Worm (Caenorhabditis elegans) whole organism, L3 larva: ENCODE data around the gene K12D12.4.

ENCODE experiments used
- aly-2 ChIP-seq: fragments of 150-350 bp; optimal IDR thresholded peaks from 2 replicates; lab custom pipeline; 2014; ENCODE audit warnings: missing biosample characterization, missing genetic modification characterization
- ama-1 ChIP-seq: fragments of 150-350 bp; optimal IDR thresholded peaks from 2 replicates; lab custom pipeline; 2018
- ceh-28 ChIP-seq: fragments of 150-350 bp; optimal IDR thresholded peaks from 2 replicates; lab custom pipeline; 2014; ENCODE audit warnings: missing biosample characterization, missing genetic modification reagents, missing genetic modification characterization
- ceh-82 ChIP-seq: fragments of 150-350 bp; optimal IDR thresholded peaks from 2 replicates; lab custom pipeline; 2014; ENCODE audit warnings: missing biosample characterization, missing genetic modification characterization
- egl-5 ChIP-seq: fragments of 150-350 bp; optimal IDR thresholded peaks from 2 replicates; lab custom pipeline; 2017; ENCODE audit warnings: missing biosample characterization, missing genetic modification reagents, missing genetic modification characterization, inconsistent platforms
- elt-2 ChIP-seq: sonication (generic microtip); optimal IDR thresholded peaks from 2 replicates; lab custom pipeline; 2016; ENCODE audit warnings: missing genetic modification reagents, mild to moderate bottlenecking, missing genetic modification characterization, missing compliant biosample characterization
- elt-3 ChIP-seq, 3 experiments: fragments of 150-350 bp in 1 of 3; sonication (generic microtip) in 2 of 3; optimal IDR thresholded peaks; 2 replicates in 2 of 3; 4 replicates in 1 of 3; lab custom pipeline; 2014 to 2017; ENCODE audit warnings: missing biosample characterization in 3 of 3, missing genetic modification characterization in 3 of 3
- eor-1 ChIP-seq, 2 experiments: fragments of 150-350 bp; optimal IDR thresholded peaks; 2 replicates each; lab custom pipeline; 2014 to 2018; ENCODE audit warnings: missing biosample characterization in 2 of 2, missing genetic modification characterization in 2 of 2
- fkh-10 ChIP-seq: sonication (generic microtip); optimal IDR thresholded peaks from 2 replicates; lab custom pipeline; 2017; ENCODE audit warnings: missing biosample characterization, missing genetic modification reagents, missing genetic modification characterization
- fos-1 ChIP-seq: fragments of 150-350 bp; optimal IDR thresholded peaks from 2 replicates; lab custom pipeline; 2014; ENCODE audit warnings: missing biosample characterization, missing genetic modification characterization
- jun-1 ChIP-seq: fragments of 150-350 bp; optimal IDR thresholded peaks from 2 replicates; lab custom pipeline; 2014; ENCODE audit warnings: missing biosample characterization, missing genetic modification reagents, missing genetic modification characterization
- lin-15B ChIP-seq: fragments of 150-350 bp; optimal IDR thresholded peaks from 2 replicates; lab custom pipeline; 2014; ENCODE audit warnings: missing biosample characterization, missing genetic modification characterization
- lin-39 ChIP-seq: fragments of 150-350 bp; optimal IDR thresholded peaks from 2 replicates; lab custom pipeline; 2018; ENCODE audit warnings: missing biosample characterization, missing genetic modification reagents, missing genetic modification characterization
- mdl-1 ChIP-seq: fragments of 150-350 bp; optimal IDR thresholded peaks from 2 replicates; lab custom pipeline; 2014; ENCODE audit warnings: missing biosample characterization, missing genetic modification characterization
- mml-1 ChIP-seq: fragments of 150-350 bp; sonication (generic microtip); optimal IDR thresholded peaks from 3 replicates; lab custom pipeline; 2014; ENCODE audit warnings: missing biosample characterization, missing genetic modification characterization
- nfya-1 ChIP-seq: sonication (generic microtip); optimal IDR thresholded peaks from 2 replicates; lab custom pipeline; 2017; ENCODE audit warnings: missing genetic modification characterization, mild to moderate bottlenecking, missing compliant biosample characterization, antibody characterized with exemption, moderate library complexity; ENCODE audit not compliant: insufficient read depth
- nhr-11 ChIP-seq: fragments of 150-350 bp; optimal IDR thresholded peaks from 2 replicates; lab custom pipeline; 2014; ENCODE audit warnings: missing biosample characterization, missing genetic modification characterization
- nhr-12 ChIP-seq: fragments of 150-350 bp; optimal IDR thresholded peaks from 2 replicates; lab custom pipeline; 2014; ENCODE audit warnings: missing biosample characterization, missing genetic modification characterization
- nhr-23 ChIP-seq: fragments of 150-350 bp; optimal IDR thresholded peaks from 2 replicates; lab custom pipeline; 2014; ENCODE audit warnings: missing biosample characterization, missing genetic modification reagents, missing genetic modification characterization
- nhr-237 ChIP-seq: fragments of 150-350 bp; optimal IDR thresholded peaks from 2 replicates; lab custom pipeline; 2014; ENCODE audit warnings: missing biosample characterization, missing genetic modification characterization
- nhr-25 ChIP-seq: sonication (generic microtip); optimal IDR thresholded peaks from 2 replicates; lab custom pipeline; 2017; ENCODE audit warnings: missing biosample characterization, missing genetic modification characterization
- nhr-43 ChIP-seq: sonication (generic microtip); optimal IDR thresholded peaks from 2 replicates; lab custom pipeline; 2016; ENCODE audit warnings: mild to moderate bottlenecking, missing genetic modification characterization, missing compliant biosample characterization; ENCODE audit not compliant: poor library complexity, severe bottlenecking
- nhr-76 ChIP-seq: fragments of 150-350 bp; sonication (generic microtip); optimal IDR thresholded peaks from 5 replicates; lab custom pipeline; 2014; ENCODE audit warnings: missing biosample characterization, missing genetic modification characterization
- nhr-77 ChIP-seq: fragments of 150-350 bp; optimal IDR thresholded peaks from 2 replicates; lab custom pipeline; 2014; ENCODE audit warnings: missing biosample characterization, missing genetic modification characterization
- pha-4 ChIP-seq: fragments of 150-350 bp; optimal IDR thresholded peaks from 2 replicates; lab custom pipeline; 2014; ENCODE audit warnings: missing biosample characterization, missing genetic modification reagents, missing genetic modification characterization
- pqm-1 ChIP-seq: fragments of 150-350 bp; optimal IDR thresholded peaks from 2 replicates; lab custom pipeline; 2017; ENCODE audit warnings: missing biosample characterization, missing genetic modification characterization, inconsistent platforms
- skn-1 ChIP-seq: fragments of 150-350 bp; optimal IDR thresholded peaks from 2 replicates; lab custom pipeline; 2014; ENCODE audit warnings: missing biosample characterization, missing genetic modification characterization
- snpc-4 ChIP-seq: fragments of 150-350 bp; optimal IDR thresholded peaks from 2 replicates; lab custom pipeline; 2014; ENCODE audit warnings: missing biosample characterization, missing genetic modification characterization
- unc-62 ChIP-seq: fragments of 150-350 bp; sonication (generic microtip); optimal IDR thresholded peaks from 4 replicates; lab custom pipeline; 2014; ENCODE audit warnings: missing biosample characterization, missing genetic modification reagents, missing genetic modification characterization
- zag-1 ChIP-seq: fragments of 150-350 bp; optimal IDR thresholded peaks from 2 replicates; lab custom pipeline; 2014; ENCODE audit warnings: missing biosample characterization, missing genetic modification characterization
- ztf-4 ChIP-seq: fragments of 150-350 bp; optimal IDR thresholded peaks from 2 replicates; lab custom pipeline; 2014; ENCODE audit warnings: missing biosample characterization, missing genetic modification characterization

K12D12.4 gene

DNA sequence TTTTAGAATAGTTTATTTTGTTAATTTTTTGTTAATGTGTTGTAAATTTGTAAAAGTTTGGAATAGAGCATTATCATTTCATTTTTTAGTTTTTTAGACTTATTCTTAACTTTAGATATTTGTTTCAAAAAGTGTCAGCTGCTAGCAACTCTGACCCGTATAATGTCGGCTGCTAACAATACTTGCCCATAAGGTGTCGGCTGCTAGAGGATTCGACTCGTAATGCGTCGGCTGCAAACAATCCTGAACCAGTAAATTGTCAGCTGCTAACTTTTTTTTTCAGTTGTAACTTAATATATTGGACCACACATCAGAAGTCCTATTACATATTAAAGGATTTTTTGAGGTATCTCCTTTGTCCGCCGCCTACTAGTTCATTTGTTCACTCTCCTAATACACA, 22.8 kb downstream of the K12D12.4 start:
- peak; percentile 33 for TF ChIP-seq ama-1 (lab: Kevin White, UChicago)
- no peak for TF ChIP-seq ztf-4 (tag; lab: Kevin White, UChicago)

DNA sequence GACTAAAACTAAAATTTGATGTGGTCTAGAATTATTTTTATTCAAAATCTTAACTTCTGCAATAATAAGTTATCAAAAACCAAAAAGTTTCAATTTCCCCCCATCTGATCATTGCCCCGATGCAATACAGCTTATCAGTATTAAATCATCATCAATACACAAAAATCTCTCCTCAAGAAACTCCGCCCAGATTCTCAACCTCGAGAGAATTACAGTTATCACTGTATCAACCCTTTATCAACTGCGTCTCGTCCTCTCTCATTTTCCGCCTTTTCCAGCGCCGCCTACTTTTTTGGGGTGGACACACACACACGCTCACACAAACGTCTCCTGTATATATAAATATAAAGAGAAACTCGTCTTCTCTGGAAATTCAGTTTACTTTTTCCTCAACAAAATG, 23.2 kb downstream of the K12D12.4 start, which contains the start of gene T27D12.1:
T27D12.1 (plus strand) TSS at position 301 of the 400 bp plus-strand sequence.
- TF ChIP-seq elt-3 (tag; optimal IDR thresholded peaks at IDR 0.05; lab: Kevin White, UChicago) (no peak), nhr-43 (tag; lab: Kevin White, UChicago) (peak; percentile 9), elt-2 (no peak)
- TF ChIP-seq, all 47 proteins: peak for 1

DNA sequence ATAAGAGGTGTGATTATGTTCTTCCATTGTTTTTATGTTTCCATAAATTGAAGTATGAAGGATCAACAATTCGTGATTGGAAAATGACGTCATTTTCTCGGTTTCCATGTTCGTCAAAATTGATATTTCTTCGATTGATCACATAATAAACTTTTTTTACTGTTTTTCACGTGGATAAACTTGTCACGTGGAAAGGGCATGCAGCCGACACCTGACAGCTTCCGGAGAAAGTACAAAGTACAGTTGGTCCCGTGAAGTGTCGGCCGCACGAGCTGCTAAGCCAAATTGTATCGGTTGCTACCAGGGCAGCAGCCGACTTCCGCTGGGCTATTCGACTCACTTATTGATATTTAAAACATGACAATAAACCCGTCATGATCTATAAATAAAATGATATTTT, 23.9 kb downstream of the K12D12.4 start:
- no peak for TF ChIP-seq nhr-76 (tag; lab: Kevin White, UChicago)
- peak; percentile 40 for TF ChIP-seq nhr-25
- peak; percentile 29 for TF ChIP-seq nhr-43 (tag; lab: Kevin White, UChicago)
- no peak for TF ChIP-seq egl-5 (tag; lab: Kevin White, UChicago)
- TF ChIP-seq nhr-23, result peak; percentile 26
- TF ChIP-seq lin-39 (tag; lab: Kevin White, UChicago), result no peak
- TF ChIP-seq jun-1 (tag; lab: Kevin White, UChicago), result no peak
- peak; percentile 67 for TF ChIP-seq snpc-4 (tag; lab: Kevin White, UChicago)

DNA sequence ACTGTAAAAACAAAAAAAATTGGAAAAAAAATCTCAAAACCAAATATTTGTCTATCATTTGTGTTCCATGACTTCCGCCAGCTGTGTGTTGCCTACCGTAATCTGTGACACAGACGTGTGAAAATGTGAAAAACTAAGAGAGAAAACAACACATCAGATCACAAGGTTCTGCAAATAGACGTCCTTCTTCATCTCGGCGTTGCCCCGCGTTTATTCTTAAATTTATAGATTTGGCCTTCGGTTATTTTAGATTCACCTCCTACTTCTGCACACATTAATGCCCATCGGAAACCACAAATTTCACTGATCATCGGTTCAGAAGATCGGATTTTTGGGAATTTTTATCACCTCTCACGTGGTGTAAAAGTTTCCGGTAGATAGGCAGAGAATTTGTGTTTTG, 26.4 kb downstream of the K12D12.4 start:
- peak; percentile 4 for TF ChIP-seq nhr-25
- no peak for TF ChIP-seq mdl-1 (tag; lab: Kevin White, UChicago)
- no peak for TF ChIP-seq nhr-12 (tag; lab: Kevin White, UChicago)
- TF ChIP-seq nhr-11 (tag; lab: Kevin White, UChicago), result no peak
- no peak for TF ChIP-seq elt-2
- peak; percentile 17 for TF ChIP-seq nhr-43 (tag; lab: Kevin White, UChicago)
- TF ChIP-seq nhr-23, result no peak

DNA sequence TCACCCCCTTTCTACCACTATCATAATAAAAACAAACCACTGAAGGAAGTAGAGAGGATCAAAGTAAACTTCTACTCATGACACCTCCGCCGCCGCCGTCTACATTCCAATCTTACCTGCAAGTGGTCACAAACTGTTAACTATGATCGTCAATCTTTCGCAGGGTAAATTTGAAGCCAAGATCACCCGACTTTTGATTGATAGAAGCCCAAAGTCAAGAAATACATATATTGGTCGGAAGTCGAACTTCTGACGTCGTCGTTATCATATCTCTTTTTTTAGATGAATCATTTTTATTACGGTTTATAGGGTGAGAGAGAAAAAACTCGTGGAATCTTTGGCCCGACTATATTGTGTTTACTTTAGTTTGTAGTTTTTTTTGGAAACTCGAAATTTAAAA, 27.2 kb downstream of the K12D12.4 start:
- TF ChIP-seq nhr-25 (peak; percentile 36), nhr-23 (peak; percentile 39), elt-3 (tag; optimal IDR thresholded peaks at IDR 0.05; lab: Kevin White, UChicago) (peak in 1 of 3 experiments; percentile 73), nfya-1 (tag; lab: Kevin White, UChicago) (no peak), pqm-1 (tag; lab: Kevin White, UChicago) (no peak), nhr-237 (no peak), fkh-10 (GFP tag; lab: Kevin White, UChicago) (no peak), zag-1 (no peak), ceh-28 (tag; lab: Kevin White, UChicago) (no peak), egl-5 (tag; lab: Kevin White, UChicago) (no peak), pha-4 (tag; lab: Kevin White, UChicago) (no peak), nhr-76 (tag; lab: Kevin White, UChicago) (peak; percentile 30), ztf-4 (tag; lab: Kevin White, UChicago) (no peak), nhr-43 (tag; lab: Kevin White, UChicago) (peak; percentile 92), mml-1 (tag; lab: Kevin White, UChicago) (no peak), elt-2 (no peak), nhr-77 (tag; lab: Kevin White, UChicago) (no peak), unc-62 (GFP tag; lab: Kevin White, UChicago) (no peak), fos-1 (tag; lab: Kevin White, UChicago) (no peak), skn-1 (no peak), lin-15B (no peak)

DNA sequence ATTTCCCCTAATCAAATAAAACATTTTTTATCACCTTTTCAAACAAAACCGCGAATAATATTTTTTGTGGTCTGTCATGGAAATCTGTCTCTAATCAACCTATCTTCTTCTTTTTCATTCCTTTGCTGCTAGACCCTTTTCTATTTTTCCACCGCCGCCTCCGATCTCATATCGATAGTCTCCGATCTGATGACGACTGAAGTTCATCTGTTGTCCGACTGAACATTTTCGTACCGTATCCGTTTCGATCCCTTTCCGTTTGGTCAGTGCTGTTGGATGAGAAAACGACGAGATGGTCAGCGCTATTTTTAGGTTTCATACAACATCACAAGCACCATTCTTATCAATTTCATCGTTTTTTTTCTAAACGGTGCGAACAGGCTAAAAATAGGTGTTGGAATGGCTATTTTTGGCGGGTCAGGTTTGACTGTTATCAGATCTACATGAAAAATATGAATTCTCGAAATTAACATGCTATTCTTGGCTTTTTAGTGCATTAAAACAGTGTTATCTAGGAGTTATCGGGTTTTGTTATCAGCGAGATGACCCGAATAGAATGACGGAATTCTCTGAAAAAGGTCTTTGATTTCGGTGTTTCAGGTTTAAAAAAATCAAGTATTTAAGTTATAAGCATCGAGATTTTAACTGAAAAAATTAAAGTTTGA, 28.9 kb downstream of the K12D12.4 start:
- TF ChIP-seq ceh-82 (tag; lab: Kevin White, UChicago) (no peak), pqm-1 (tag; lab: Kevin White, UChicago) (peak; percentile 1), elt-3 (tag; optimal IDR thresholded peaks at IDR 0.05; lab: Kevin White, UChicago) (peak in 1 of 3 experiments; percentile 46), elt-2 (peak; percentile 69), ceh-28 (tag; lab: Kevin White, UChicago) (no peak), nhr-43 (tag; lab: Kevin White, UChicago) (peak; percentile 91), nhr-23 (peak; percentile 63), aly-2 (tag; lab: Kevin White, UChicago) (no peak), nhr-11 (tag; lab: Kevin White, UChicago) (no peak), nhr-76 (tag; lab: Kevin White, UChicago) (peak; percentile 37), eor-1 (tag; optimal IDR thresholded peaks at IDR 0.05; lab: Kevin White, UChicago) (no peak)
